Worm (Caenorhabditis elegans) whole organism, late embryonic: ENCODE data around the gene arrd-28.

Source experiments
- K09A11.1 ChIP-seq: sonication (generic microtip); optimal IDR thresholded peaks from 2 replicates; lab custom pipeline; 2017; ENCODE audit warnings: antibody characterized with exemption, mild to moderate bottlenecking, missing genetic modification characterization, missing compliant biosample characterization; ENCODE audit not compliant: insufficient read depth
- nhr-232 ChIP-seq: sonication (generic microtip); optimal IDR thresholded peaks from 2 replicates; lab custom pipeline; 2016; ENCODE audit warnings: missing genetic modification characterization, missing compliant biosample characterization

DNA sequence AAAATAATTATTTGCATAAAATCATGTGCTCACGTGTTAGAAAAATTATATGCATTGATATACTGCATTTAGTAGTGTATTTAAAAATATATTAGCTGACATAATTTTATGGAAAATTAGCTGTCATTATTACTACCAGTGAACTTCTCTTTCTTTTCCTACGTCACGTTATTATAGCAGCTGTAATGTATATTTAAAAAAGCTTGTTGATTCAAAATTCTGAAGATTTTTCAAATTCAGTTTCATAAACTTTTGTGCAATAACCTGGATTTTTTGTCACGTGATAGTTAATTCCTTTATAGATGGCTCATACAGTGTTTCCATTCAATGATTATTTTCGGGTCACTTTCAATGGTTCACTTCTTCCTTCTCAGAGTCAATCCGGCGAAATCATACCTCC lies 28.7 kb downstream of the arrd-28 start, which contains the start of gene F44A6.3:
- no peak for TF ChIP-seq K09A11.1
- TF ChIP-seq nhr-232 (tag; lab: Kevin White, UChicago): no peak
